Worm (Caenorhabditis elegans): ENCODE measurements around the gene frpr-18.

- TF ChIP-seq aly-1 (tag; optimal IDR thresholded peaks at IDR 0.05) (no peak), hmg-4 (GFP tag; optimal IDR thresholded peaks at IDR 0.05) (no peak)
Observed at ce11 chrV:6900814-6901592, 30.9 kb downstream of the frpr-18 start.
